Worm (Caenorhabditis elegans): ENCODE results near the gene F07A11.1.
A peak's percentile ranks its signal among the peaks of the same experiment; 100 is the strongest.

F07A11.1 gene

ce11 chrII:11592023-11592422, at the start of gene F07A11.1:
TSS of gene F07A11.1 (minus strand) at chrII:11592123.
- TF ChIP-seq lin-15B (tag; optimal IDR thresholded peaks at IDR 0.05) (no peak), elt-3 (tag; optimal IDR thresholded peaks at IDR 0.05) (no peak), ztf-11 (tag; optimal IDR thresholded peaks at IDR 0.05) (no peak), alr-1 (tag; optimal IDR thresholded peaks at IDR 0.05; ENCODE audit: borderline replicate concordance) (no peak), nhr-12 (tag; optimal IDR thresholded peaks at IDR 0.05) (no peak), C04F5.9 (tag; optimal IDR thresholded peaks at IDR 0.05) (no peak), F16B12.6 (tag; optimal IDR thresholded peaks at IDR 0.05) (no peak), zip-4 (GFP tag; optimal IDR thresholded peaks at IDR 0.05) (no peak)

DNA sequence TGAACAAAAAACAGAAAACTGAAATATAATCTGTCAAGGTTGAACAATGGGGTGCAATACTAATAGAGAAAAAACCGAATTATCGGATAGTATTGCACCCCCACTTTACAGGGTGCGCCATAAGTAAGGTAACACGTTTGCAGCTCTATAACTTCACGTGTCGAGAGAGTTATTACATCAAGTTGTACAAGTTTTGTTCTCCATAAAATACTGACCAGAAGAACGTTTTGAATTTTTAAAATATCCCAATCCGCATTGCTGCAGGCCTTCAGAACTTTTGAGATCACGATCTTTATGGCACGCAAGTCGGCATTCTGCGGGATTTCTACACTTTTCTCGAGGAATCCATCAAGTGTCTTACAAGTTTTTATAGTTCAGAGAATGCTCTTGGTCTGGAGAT, 45.9 kb upstream of the F07A11.1 start:
- TF ChIP-seq ztf-4 (tag; optimal IDR thresholded peaks at IDR 0.05) (no peak), nhr-77 (tag; optimal IDR thresholded peaks at IDR 0.05) (no peak), unc-98 (GFP tag; IDR thresholded peaks at IDR 0.05) (no peak), efl-1 (optimal IDR thresholded peaks at IDR 0.05) (no peak), efl-1 (GFP tag; optimal IDR thresholded peaks at IDR 0.05 in 1 of 2) (peak in 1 of 2 experiments; percentile 58), mdl-1 (tag; optimal IDR thresholded peaks at IDR 0.05) (no peak), lsy-2 (tag; optimal IDR thresholded peaks at IDR 0.05) (no peak)

DNA sequence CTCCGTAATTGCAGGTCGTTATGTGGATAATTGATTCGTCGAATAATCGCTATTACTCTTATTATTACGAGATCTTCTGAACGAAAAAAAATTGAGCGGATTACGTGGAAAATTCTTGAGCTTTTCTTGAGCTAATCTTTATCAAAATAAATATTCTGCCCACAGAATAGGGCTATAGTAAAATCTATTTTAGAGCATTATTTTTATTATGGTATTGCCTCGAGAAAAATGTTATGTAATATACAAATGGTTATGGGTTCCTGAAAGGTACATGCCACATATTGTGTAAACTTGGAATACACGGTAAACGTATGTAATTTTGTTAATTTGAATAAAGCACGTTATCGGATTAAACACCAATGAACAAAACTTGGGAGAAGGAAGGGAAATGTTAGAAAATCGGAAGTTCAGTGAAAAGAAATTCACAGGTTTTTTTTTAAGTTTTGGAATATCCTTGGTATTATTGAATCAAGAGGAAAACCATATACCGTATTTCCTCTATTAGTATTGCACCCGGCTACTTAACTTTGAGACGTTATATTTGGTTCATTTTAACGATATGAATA, 45.3 kb upstream of the F07A11.1 start:
- peak; percentile 8 for TF ChIP-seq nhr-20 (tag; optimal IDR thresholded peaks at IDR 0.05)
- peak; percentile 53 for TF ChIP-seq fos-1 (tag; optimal IDR thresholded peaks at IDR 0.05)
- no peak for TF ChIP-seq efl-3 (GFP tag; optimal IDR thresholded peaks at IDR 0.05)
- TF ChIP-seq blmp-1 (tag; optimal IDR thresholded peaks at IDR 0.05), result peak; percentile 10
- no peak for TF ChIP-seq irx-1 (tag; optimal IDR thresholded peaks at IDR 0.05)
- TF ChIP-seq nhr-47 (tag; optimal IDR thresholded peaks at IDR 0.05), result peak; percentile 48
- TF ChIP-seq pag-3 (tag; optimal IDR thresholded peaks at IDR 0.05; ENCODE audit: borderline replicate concordance, insufficient read depth), result no peak
- TF ChIP-seq ets-5 (GFP tag; IDR thresholded peaks at IDR 0.05), result no peak
- TF ChIP-seq tlp-1 (tag; optimal IDR thresholded peaks at IDR 0.05), result no peak
- no peak for TF ChIP-seq C04F5.9 (tag; optimal IDR thresholded peaks at IDR 0.05)
- no peak for TF ChIP-seq nhr-85 (tag)
- no peak for TF ChIP-seq rnt-1 (tag; optimal IDR thresholded peaks at IDR 0.05)
- no peak for TF ChIP-seq C16A3.4 (tag; optimal IDR thresholded peaks at IDR 0.05)
- peak; percentile 17 for TF ChIP-seq jun-1 (tag; optimal IDR thresholded peaks at IDR 0.05)
- TF ChIP-seq egl-27 (tag; optimal IDR thresholded peaks at IDR 0.05), result no peak
- no peak for TF ChIP-seq snpc-4 (tag; optimal IDR thresholded peaks at IDR 0.05)
- no peak for TF ChIP-seq pqm-1 (tag; optimal IDR thresholded peaks at IDR 0.05)
- no peak for TF ChIP-seq nhr-237 (tag; optimal IDR thresholded peaks at IDR 0.05)
- TF ChIP-seq tbx-2 (tag; optimal IDR thresholded peaks at IDR 0.05), result no peak
- no peak for TF ChIP-seq fkh-10 (GFP tag; optimal IDR thresholded peaks at IDR 0.05)
- peak; percentile 5 for TF ChIP-seq nhr-77 (tag; optimal IDR thresholded peaks at IDR 0.05)
- TF ChIP-seq ceh-82 (tag; optimal IDR thresholded peaks at IDR 0.05), result no peak
- TF ChIP-seq unc-86 (tag; optimal IDR thresholded peaks at IDR 0.05), result peak; percentile 44
- TF ChIP-seq hpl-2 (GFP tag; optimal IDR thresholded peaks at IDR 0.05), result no peak
- TF ChIP-seq Y116A8C.19 (tag; optimal IDR thresholded peaks at IDR 0.05; ENCODE audit: borderline replicate concordance), result no peak
- no peak; the same call in 1 of the 2 replicates for TF ChIP-seq ceh-88 (GFP tag; IDR thresholded peaks at IDR 0.05)
- no peak for TF ChIP-seq lin-13 (GFP tag; optimal IDR thresholded peaks at IDR 0.05)
- no peak for TF ChIP-seq mep-1 (tag; optimal IDR thresholded peaks at IDR 0.05)
- no peak for TF ChIP-seq nhr-12 (tag; optimal IDR thresholded peaks at IDR 0.05)
- TF ChIP-seq lir-3 (tag; optimal IDR thresholded peaks at IDR 0.05; ENCODE audit: poor library complexity), result peak; percentile 33
- TF ChIP-seq snu-23 (GFP tag; optimal IDR thresholded peaks at IDR 0.05), result peak; percentile 30
- no peak for TF ChIP-seq lin-35 (GFP tag; optimal IDR thresholded peaks at IDR 0.05)
- peak; percentile 79 for TF ChIP-seq ama-1 (optimal IDR thresholded peaks at IDR 0.05)
- peak; percentile 25 to 59 for TF ChIP-seq lsy-2 (tag; optimal IDR thresholded peaks at IDR 0.05)
- no peak for TF ChIP-seq pax-3 (tag; optimal IDR thresholded peaks at IDR 0.05)
- TF ChIP-seq sup-37 (GFP tag; optimal IDR thresholded peaks at IDR 0.05), result no peak
- TF ChIP-seq elt-3 (tag; optimal IDR thresholded peaks at IDR 0.05), result no peak
- TF ChIP-seq ztf-11 (tag; optimal IDR thresholded peaks at IDR 0.05), result peak in 1 of 2 experiments; percentile 35
- TF ChIP-seq hlh-17 (GFP tag; optimal IDR thresholded peaks at IDR 0.05; ENCODE audit: borderline replicate concordance), result no peak
- TF ChIP-seq zag-1 (tag; optimal IDR thresholded peaks at IDR 0.05), result no peak

All from whole organism, L1 larva.